Worm (Caenorhabditis elegans): ENCODE data around the gene trpa-1.

ce11 chrIV:11833456-11833855, 30.9 kb upstream of the trpa-1 start, which contains the start of gene M117.4:
- TF ChIP-seq ztf-11 (tag; optimal IDR thresholded peaks at IDR 0.05) (no peak), lin-39 (tag; optimal IDR thresholded peaks at IDR 0.05) (no peak), fkh-10 (GFP tag; optimal IDR thresholded peaks at IDR 0.05) (no peak), nhr-237 (tag; optimal IDR thresholded peaks at IDR 0.05) (no peak), nhr-76 (tag; optimal IDR thresholded peaks at IDR 0.05) (no peak), unc-62 (GFP tag; optimal IDR thresholded peaks at IDR 0.05 in 1 of 2) (no peak), unc-62 (tag; optimal IDR thresholded peaks at IDR 0.05) (no peak), dpl-1 (GFP tag; optimal IDR thresholded peaks at IDR 0.05) (no peak), F26F4.8 (GFP tag; conservative IDR thresholded peaks at IDR 0.05) (no peak), R02D3.7 (tag; optimal IDR thresholded peaks at IDR 0.05) (no peak), unc-130 (GFP tag; optimal IDR thresholded peaks at IDR 0.05) (no peak), zag-1 (tag; optimal IDR thresholded peaks at IDR 0.05) (no peak), snpc-4 (tag; optimal IDR thresholded peaks at IDR 0.05) (no peak), nhr-6 (tag; optimal IDR thresholded peaks at IDR 0.05) (no peak)

All from whole organism, L4 larva.